Worm (Caenorhabditis elegans): ENCODE measurements around the gene Y105C5B.1418.

DNA sequence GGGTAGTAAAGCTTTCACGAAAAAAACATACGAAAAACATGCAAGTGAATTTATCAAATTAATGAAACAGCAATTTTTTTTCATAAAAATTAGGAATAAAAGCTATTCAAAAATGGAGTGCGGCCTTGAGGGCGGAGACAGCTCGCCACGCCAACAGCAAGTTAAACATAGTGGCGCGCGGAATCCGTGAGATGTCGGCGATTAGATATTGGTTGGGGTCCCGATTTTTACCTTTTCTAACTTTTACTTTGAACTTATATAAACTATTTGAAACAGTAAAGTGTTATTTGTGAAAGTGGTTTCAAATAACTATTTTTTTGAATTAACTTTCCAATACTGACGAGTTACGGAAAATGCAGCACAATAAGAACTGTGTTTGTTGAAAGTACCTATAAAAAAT is 18.4 kb upstream of the Y105C5B.1418 start:
- TF ChIP-seq lin-11 (tag; optimal IDR thresholded peaks at IDR 0.05) (no peak), nhr-77 (tag; optimal IDR thresholded peaks at IDR 0.05) (no peak), blmp-1 (tag; optimal IDR thresholded peaks at IDR 0.05; ENCODE audit: insufficient read depth) (no peak), aly-2 (tag; optimal IDR thresholded peaks at IDR 0.05) (no peak), nhr-23 (tag; optimal IDR thresholded peaks at IDR 0.05) (no peak), gmeb-1 (tag; optimal IDR thresholded peaks at IDR 0.05) (no peak), elt-3 (tag; optimal IDR thresholded peaks at IDR 0.05) (no peak), fos-1 (tag; optimal IDR thresholded peaks at IDR 0.05) (no peak)

Measured in whole organism, L2 larva.